Fruit fly (Drosophila melanogaster): ENCODE data around the gene CG5151.

CG5151 gene

dm6 chr3L:16211156-16211935 lies 46.8 kb upstream of the CG5151 start (continued):
- peak; percentile 10; the same call in 1 of the 2 replicates for TF ChIP-seq CG6689 (GFP tag; IDR thresholded peaks at IDR 0.05)
- TF ChIP-seq MESR4 (GFP tag; optimal IDR thresholded peaks at IDR 0.05), result no peak
- TF ChIP-seq pita (GFP tag; optimal IDR thresholded peaks at IDR 0.05), result no peak
- no peak for TF ChIP-seq D (optimal IDR thresholded peaks at IDR 0.05)
- TF ChIP-seq D (GFP tag; optimal IDR thresholded peaks at IDR 0.05), result no peak
- no peak for TF ChIP-seq CG16813 (GFP tag; IDR thresholded peaks at IDR 0.05; ENCODE audit: partially characterized antibody)
- peak; percentile 46 for TF ChIP-seq phol (tag; optimal IDR thresholded peaks at IDR 0.05)
- no peak for TF ChIP-seq dpn (GFP tag; optimal IDR thresholded peaks at IDR 0.05)
- peak in 1 of 2 experiments; percentile 17 for TF ChIP-seq Trl (optimal IDR thresholded peaks at IDR 0.05)
- no peak for TF ChIP-seq Trl (GFP tag; optimal IDR thresholded peaks at IDR 0.05)
- no peak for TF ChIP-seq her (GFP tag; optimal IDR thresholded peaks at IDR 0.05)

dm6 chr3L:16209641-16210040 lies 45.1 kb upstream of the CG5151 start:
- TF ChIP-seq nom (GFP tag; optimal IDR thresholded peaks at IDR 0.05), result peak; percentile 70
- TF ChIP-seq HLH54F (GFP tag; optimal IDR thresholded peaks at IDR 0.05), result no peak
- TF ChIP-seq Fer2 (tag; optimal IDR thresholded peaks at IDR 0.05), result no peak
- no peak for TF ChIP-seq CG18262 (tag; optimal IDR thresholded peaks at IDR 0.05)
- TF ChIP-seq CG13775 (GFP tag; optimal IDR thresholded peaks at IDR 0.05), result no peak
- TF ChIP-seq so (GFP tag; IDR thresholded peaks at IDR 0.05), result no peak
- no peak for TF ChIP-seq br (optimal IDR thresholded peaks at IDR 0.05)
- TF ChIP-seq YL-1 (GFP tag; optimal IDR thresholded peaks at IDR 0.05), result no peak
- TF ChIP-seq pb (GFP tag; optimal IDR thresholded peaks at IDR 0.05), result no peak

dm6 chr3L:16208839-16209612 lies 44.5 kb upstream of the CG5151 start:
- TF ChIP-seq Elba2 (GFP tag; optimal IDR thresholded peaks at IDR 0.05) (no peak), ase (GFP tag; IDR thresholded peaks at IDR 0.05) (0 out of 3 replicates have a peak, but pooled peaks have one; percentile 10), scrt (GFP tag; optimal IDR thresholded peaks at IDR 0.05) (no peak), caup (GFP tag; optimal IDR thresholded peaks at IDR 0.05; ENCODE audit: severe bottlenecking) (no peak), CG9727 (GFP tag; optimal IDR thresholded peaks at IDR 0.05) (no peak), sr (GFP tag; IDR thresholded peaks at IDR 0.05) (no peak), zen (tag; optimal IDR thresholded peaks at IDR 0.05) (no peak), B-H1 (GFP tag; IDR thresholded peaks at IDR 0.05) (no peak), CG1647 (GFP tag; optimal IDR thresholded peaks at IDR 0.05) (no peak), amos (GFP tag; IDR thresholded peaks at IDR 0.05; ENCODE audit: partially characterized antibody) (no peak), Ets65A (GFP tag) (peak; percentile 67), D19A (tag; optimal IDR thresholded peaks at IDR 0.05) (peak; percentile 12), CG6272 (GFP tag; IDR thresholded peaks at IDR 0.05) (no peak), slp2 (GFP tag; optimal IDR thresholded peaks at IDR 0.05) (no peak), psq (GFP tag; optimal IDR thresholded peaks at IDR 0.05) (no peak)
